Fruit fly (Drosophila melanogaster): ENCODE measurements around the gene Rab23.

The Rab23 gene

DNA sequence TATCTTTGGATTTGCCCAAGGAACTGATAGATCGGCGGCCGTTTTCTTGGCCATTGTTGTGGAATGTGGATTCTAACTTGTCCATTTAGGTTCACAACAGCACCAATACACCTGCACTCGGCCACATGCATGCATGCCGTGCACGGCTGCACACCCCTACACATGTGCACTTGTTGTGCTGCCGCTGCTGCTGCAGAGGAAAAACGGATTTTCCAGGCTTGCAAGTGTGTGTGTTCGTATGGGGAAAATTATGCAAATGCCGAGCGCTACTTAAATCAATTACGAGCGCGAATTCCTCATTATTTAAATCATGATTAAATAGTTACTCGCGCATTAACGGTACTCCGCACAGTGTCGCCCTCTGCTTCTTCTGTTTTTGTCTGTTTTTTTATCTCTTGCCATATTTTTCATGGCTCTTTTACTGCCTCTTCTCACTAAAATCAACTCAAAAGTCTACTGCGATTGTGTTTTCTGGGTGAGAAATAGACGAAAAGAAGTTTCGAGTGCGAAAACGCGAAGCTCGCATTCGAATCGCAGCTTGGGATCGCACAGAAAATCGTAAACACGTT is 600 bp downstream of the Rab23 start:
- no peak for TF ChIP-seq CTCF (optimal IDR thresholded peaks at IDR 0.05)

DNA sequence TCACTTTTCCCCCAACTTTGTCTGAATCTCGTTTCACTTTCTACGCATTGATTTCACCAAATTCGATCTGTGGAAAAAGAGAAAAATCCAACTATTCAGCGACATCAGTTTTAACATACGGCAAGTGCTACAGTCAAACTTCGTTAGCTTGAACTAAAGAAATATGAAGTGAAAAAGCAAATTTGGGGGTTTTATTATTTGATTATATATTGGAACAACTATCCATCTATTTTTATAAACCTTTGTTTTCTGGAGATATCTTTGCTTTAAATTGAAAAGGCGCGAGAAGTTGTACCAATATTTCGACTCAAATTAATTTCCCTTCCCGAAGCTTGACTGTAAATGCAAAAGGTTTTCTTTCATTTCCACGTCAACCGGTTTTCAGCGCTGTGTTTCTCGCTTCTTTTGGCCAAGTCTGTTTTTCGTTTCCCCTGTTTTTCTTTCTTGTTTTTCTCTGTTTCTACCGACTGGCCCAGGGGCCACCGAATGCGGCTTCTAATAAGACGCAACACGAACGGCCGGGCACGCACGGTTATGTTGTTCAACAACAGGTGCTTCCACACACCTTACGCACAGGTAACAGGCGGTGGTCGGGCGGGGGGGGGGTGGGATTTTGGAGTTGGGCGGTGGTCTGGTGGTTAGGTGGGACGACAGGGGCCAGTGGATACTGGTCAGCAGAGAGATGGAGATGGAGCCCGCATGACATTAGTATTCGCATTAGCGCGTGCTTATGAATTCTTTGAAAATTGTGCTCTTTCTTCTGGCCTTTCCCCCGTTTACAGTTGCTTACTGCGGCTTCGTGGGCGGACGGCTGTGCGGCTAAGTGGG is 2.1 kb downstream of the Rab23 start:
- TF ChIP-seq CG8478 (optimal IDR thresholded peaks at IDR 0.05) (no peak), CTCF (optimal IDR thresholded peaks at IDR 0.05) (no peak)

DNA sequence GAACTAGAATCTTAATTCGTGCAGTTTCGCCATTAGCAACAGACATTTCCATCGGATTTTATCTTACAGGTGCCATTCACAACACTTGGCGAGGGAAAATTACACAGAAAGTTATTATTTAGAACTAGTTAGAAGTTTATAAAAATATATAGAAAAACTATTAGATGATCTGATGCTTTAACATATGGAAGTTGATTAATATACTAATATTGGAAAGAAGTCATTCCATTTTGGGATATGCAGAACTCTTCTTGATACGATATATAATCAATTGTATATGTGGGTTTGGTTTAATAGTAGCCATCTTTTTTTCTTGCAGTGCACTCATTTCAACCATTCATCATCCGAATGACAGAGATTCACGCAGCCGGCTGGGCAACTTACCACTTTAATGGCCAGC is 3.0 kb downstream of the Rab23 start:
- no peak for TF ChIP-seq CG8478 (optimal IDR thresholded peaks at IDR 0.05)
- no peak for TF ChIP-seq CTCF (optimal IDR thresholded peaks at IDR 0.05)

DNA sequence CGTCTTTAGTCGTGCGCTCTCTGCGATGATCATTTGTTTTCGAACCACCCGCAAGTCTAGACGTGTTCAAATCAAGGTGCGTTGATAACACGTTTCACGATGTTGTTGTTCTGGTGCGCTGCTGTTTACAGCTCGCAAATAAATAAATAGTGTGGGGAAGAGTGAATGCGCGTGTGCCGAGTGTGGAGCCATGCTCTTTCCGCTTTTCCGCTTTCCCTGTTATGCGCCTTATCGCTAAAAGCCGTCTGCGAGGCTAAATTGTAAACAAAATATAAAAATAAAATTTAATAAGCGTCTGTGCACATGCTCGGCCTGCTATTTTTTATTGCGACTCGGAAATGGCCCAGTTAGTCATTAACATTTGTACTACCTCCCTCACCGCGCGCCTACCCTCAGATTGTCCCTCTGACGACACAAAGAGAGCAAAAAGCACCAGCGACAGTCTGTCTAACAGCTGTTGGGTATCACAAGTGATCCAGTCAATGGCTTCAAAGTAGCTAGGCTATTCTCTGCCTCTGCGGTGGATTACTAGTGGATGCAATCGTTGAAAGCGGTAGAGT is 12.5 kb downstream of the Rab23 start:
- TF ChIP-seq CG8478 (optimal IDR thresholded peaks at IDR 0.05) = no peak
- no peak for TF ChIP-seq CTCF (optimal IDR thresholded peaks at IDR 0.05)

DNA sequence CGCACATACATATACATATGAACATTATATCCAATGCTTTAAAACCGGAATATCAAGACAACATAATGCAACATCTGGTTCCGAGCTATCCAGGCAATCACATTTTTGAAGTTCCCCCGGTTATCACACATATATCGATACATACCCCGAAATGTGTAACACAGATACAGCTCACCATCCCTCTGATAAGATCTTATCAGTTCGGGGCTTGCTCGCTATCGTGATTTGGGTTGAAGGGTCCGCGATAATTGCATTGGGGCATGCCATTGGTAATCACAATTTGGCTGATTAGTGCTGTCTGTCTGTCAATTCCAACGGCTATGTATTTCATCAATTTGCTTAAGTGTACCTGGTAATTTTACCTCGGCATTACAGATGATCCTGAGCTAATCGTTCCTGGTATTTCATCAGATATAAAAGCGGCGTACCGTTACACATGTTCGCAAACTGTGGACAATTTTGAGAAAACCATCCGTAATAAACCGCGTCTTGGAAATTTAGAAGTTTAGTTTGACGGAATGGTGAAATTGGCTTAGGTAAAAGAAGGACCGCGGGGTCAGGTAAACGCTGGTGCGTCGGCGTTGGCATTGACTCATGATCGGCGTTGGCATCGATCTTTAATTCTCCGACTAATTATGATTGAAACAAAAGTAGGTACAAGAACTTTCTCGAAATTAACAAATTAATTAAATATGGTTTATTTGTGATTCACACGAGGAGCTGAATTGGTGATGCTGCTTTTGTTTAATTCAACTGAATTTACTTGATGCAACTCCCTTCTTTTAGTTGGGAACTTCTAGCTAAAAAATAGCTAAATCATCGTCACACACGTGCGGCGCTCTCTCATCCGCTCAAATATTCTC is 13.2 kb downstream of the Rab23 start:
- no peak for TF ChIP-seq CTCF (optimal IDR thresholded peaks at IDR 0.05)
- TF ChIP-seq CG8478 (optimal IDR thresholded peaks at IDR 0.05) = no peak

DNA sequence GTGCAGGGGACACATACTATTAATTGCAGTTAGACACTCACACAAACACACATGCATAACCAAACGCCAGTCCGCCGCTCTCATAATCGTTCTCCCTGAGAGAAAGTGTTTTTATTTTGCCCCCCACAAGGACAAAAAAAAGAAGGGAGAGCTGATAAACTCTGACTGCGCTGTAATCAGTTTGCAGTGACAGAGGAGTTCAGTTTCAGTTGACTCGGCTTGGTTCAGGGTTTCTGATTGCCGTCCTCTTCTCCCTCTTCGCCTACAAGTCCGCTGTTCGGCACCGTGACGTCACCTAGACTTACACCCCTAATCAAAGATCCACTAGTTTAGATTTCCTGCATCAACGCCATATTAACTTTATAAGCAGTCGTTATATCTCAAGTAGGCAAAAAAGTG is 14.0 kb downstream of the Rab23 start:
- TF ChIP-seq CTCF (optimal IDR thresholded peaks at IDR 0.05) (no peak), CG8478 (optimal IDR thresholded peaks at IDR 0.05) (no peak)

DNA sequence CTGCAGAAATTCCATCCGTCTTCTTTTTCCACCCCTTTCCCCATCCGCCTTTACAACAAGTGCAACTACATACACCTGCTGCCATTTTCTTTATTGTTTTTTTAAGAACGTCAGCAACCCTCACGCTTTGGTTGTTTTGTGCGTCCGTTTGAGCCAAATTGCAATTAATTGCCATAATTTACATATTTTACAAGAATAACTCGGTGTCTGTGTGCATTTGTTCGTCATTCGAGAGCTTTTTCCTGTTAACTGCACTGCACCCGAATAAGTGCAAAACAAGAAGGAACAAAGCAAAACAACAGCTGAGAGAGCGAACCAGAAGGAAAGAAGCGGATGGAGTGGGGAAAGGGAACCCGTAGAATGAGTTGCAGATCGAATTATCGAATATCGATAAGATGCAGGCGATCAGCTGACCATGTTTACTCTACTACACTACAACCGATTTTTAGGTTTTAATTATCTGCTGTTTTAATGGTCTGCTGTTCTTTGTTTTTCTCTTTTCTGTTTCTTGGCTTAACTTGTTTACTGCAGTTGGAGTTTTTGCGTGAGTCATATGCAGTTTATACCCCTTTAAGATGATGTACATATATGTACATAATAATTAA is 14.5 kb downstream of the Rab23 start:
- TF ChIP-seq CG8478 (optimal IDR thresholded peaks at IDR 0.05) (no peak), CTCF (optimal IDR thresholded peaks at IDR 0.05) (no peak)

DNA sequence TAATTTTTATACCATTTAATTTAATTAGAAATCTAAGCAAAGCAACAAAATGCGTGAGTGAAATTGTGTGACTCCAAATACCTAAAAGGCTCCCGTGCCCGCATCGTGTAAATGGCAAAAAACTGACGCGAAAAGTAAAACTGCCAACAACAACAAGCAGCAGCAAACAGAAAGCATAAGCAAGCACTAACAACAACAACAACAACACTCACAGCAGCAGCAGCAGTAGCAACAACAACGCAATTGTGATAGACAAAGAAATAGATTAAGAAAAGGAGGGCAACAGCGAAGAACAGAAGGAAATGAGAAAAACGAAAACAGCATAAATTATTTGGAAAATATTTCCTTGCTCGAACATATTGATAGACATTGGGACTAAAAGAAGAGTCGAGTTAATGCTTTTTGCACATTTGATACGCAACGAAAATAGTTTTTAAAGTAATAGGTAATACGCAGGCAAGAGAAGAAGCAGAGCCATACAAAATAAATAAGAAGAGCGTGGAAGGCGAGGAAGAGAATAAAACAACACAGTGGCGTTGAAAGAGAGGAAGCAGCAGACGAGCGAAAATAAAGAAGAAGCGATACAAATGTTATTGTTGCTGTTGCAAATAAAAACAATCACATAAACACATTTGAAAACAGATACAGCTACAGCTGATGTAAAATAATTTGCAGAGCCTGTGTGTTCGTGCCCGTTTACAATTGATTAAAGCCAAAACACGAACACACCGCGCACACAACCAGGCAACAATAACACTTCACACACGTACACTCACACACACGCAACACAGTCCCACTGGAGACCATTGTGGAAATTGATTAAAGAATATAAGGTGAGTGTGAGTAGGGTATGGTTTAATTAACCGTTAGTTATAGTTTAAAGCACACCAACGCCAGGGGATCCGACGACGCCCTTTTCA is 15.2 kb downstream of the Rab23 start:
- TF ChIP-seq CG8478 (optimal IDR thresholded peaks at IDR 0.05) (no peak), CTCF (optimal IDR thresholded peaks at IDR 0.05) (no peak)

DNA sequence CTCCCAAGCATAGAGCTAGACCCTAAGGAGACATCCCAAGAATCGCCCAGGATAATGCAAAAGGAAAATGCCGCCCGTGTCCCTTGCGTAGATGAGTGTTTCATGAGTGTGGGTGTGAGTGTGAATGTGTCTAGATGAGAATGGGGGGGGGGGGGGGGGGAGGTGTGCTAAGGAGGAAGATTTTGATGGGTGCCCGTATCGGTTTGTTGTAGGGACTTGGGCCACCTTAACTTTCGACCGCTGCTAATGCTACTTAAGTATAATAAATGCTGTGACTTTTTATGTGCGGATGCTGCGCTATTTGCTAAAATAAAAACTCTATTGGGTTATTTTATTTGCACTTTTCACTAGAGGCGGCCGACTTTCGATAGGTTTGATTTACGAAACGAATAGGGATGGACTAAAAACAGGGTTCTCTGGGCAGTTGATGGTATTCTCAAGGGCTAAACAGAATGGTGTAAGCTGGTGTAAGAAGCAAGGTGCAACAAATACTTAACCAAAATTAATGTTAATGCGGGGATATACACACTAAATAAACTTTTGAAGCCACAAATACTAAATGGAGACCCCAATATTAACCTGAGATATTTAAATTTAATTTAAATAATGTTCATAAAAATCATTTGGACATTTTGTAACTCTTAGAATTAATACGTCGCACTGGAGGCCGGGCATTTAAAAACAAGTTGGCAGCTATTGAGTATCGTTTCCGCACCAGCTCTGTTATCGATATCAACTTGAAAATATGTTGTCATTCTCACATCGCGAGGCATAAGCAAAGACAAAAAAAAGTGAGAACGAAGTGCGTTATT is 16.1 kb downstream of the Rab23 start, which contains the start of the genes Xe7 and Atg17:
Gene Xe7, minus strand, starts transcription at position 407 of the 812 bp plus-strand sequence.
Gene Atg17, plus strand, starts transcription at position 786 of the 812 bp plus-strand sequence.
- TF ChIP-seq CTCF (optimal IDR thresholded peaks at IDR 0.05) = no peak

DNA sequence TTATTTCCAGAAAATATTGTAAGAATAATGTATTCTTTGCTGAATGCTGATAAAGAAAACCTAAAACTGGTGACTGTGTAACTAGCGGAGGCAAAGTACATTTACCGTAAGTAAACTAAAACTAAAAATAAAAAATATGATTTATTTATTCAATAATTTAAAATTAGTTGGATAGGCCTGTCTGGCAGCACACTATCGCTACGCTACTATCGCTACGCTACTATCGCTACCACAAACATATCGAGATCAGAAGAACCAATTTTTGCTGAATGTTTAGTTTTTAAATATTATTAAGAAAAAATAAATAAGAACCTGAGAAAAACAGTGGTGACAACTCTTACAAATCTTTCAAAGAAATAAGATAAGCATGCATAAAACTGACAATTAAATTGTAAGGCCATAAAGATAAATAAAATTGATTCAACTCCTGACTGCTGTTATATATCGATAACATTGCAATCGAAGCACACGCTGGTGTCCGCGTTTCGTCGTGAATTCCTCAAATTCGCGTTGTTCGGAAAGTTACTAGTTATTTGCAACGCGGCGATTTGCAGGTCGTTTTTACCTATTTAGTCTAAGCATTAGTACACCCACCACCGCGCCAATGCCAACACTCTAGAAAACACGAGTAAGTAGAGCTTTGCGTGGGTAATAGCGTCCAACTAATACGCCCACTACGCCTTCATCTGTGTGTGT is 24.9 kb downstream of the Rab23 start, which contains the start of gene Wdr33:
Gene Wdr33, plus strand, starts transcription at position 438 of the 696 bp plus-strand sequence.
- TF ChIP-seq CG8478 (optimal IDR thresholded peaks at IDR 0.05) = no peak
- TF ChIP-seq CTCF (optimal IDR thresholded peaks at IDR 0.05) = no peak

DNA sequence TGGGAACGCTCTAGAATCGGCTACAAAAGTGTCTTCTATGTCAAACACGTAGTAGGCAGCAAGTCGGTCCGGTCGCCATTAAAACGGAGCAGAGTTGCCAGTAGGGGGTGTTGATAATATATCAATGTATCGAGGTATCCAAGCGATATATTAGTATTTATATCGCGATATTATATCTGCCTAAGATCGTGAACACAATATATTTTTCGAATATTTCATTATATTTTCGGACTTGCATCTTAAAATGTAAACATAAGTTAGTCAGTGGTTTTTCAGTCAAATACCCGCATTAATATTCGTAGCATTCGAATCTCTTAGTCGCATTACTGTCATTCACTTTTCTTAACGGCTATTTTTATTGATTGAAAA is 25.4 kb downstream of the Rab23 start, which contains the start of gene CG2182:
Gene CG2182, minus strand, starts transcription at position 84 of the 369 bp plus-strand sequence.
- no peak for TF ChIP-seq CG8478 (optimal IDR thresholded peaks at IDR 0.05)
